Worm (Caenorhabditis elegans) whole organism, late embryonic: Measurements from ENCODE around the gene exc-7.
A peak's percentile ranks its signal among the peaks of the same experiment; 100 is the strongest.

Source experiments
- C08G9.2 ChIP-seq: sonication (generic microtip); optimal IDR thresholded peaks from 2 replicates; lab custom pipeline; 2016; ENCODE audit warnings: mild to moderate bottlenecking, missing genetic modification characterization, moderate library complexity, missing compliant biosample characterization
- F13H6.1 ChIP-seq: sonication (generic microtip); optimal IDR thresholded peaks from 2 replicates; lab custom pipeline; 2016; ENCODE audit warnings: missing genetic modification characterization, missing compliant biosample characterization
- K02D7.2 ChIP-seq: sonication (generic microtip); optimal IDR thresholded peaks from 2 replicates; lab custom pipeline; 2017; ENCODE audit warnings: mild to moderate bottlenecking, missing genetic modification characterization, missing compliant biosample characterization
- K09A11.1 ChIP-seq: sonication (generic microtip); optimal IDR thresholded peaks from 2 replicates; lab custom pipeline; 2017; ENCODE audit warnings: antibody characterized with exemption, mild to moderate bottlenecking, missing genetic modification characterization, missing compliant biosample characterization; ENCODE audit not compliant: insufficient read depth
- T23F11.4 ChIP-seq: fragments of 200-800 bp; sonication (Bioruptor generic); optimal IDR thresholded peaks from 2 replicates; lab custom pipeline; 2018; ENCODE audit warnings: mild to moderate bottlenecking, missing genetic modification characterization, missing compliant biosample characterization
- Y22D7AL.16 ChIP-seq: sonication (generic microtip); optimal IDR thresholded peaks from 2 replicates; lab custom pipeline; 2016; ENCODE audit warnings: missing genetic modification characterization, missing compliant biosample characterization
- ama-1 ChIP-seq: fragments of 150-350 bp; optimal IDR thresholded peaks from 2 replicates; lab custom pipeline; 2014
- ceh-18 ChIP-seq: sonication (generic microtip); optimal IDR thresholded peaks from 2 replicates; lab custom pipeline; 2016; ENCODE audit warnings: missing genetic modification characterization, missing compliant biosample characterization
- ceh-19 ChIP-seq: fragments of 200-800 bp; sonication (Bioruptor generic); optimal IDR thresholded peaks from 2 replicates; lab custom pipeline; 2018; ENCODE audit warnings: mild to moderate bottlenecking, missing genetic modification characterization, missing compliant biosample characterization
- ceh-22 ChIP-seq: sonication (generic microtip); optimal IDR thresholded peaks from 2 replicates; lab custom pipeline; 2017; ENCODE audit warnings: missing biosample characterization, missing genetic modification characterization
- ceh-24 ChIP-seq: sonication (generic microtip); optimal IDR thresholded peaks from 2 replicates; lab custom pipeline; 2016; ENCODE audit warnings: mild to moderate bottlenecking, missing genetic modification characterization, missing compliant biosample characterization
- ceh-30 ChIP-seq: fragments of 150-350 bp; optimal IDR thresholded peaks from 2 replicates; lab custom pipeline; 2014; ENCODE audit warnings: missing biosample characterization, missing genetic modification characterization
- ceh-31 ChIP-seq: sonication (generic microtip); optimal IDR thresholded peaks from 2 replicates; lab custom pipeline; 2016; ENCODE audit warnings: missing genetic modification characterization, missing compliant biosample characterization
- ceh-34 ChIP-seq: sonication (generic microtip); optimal IDR thresholded peaks from 2 replicates; lab custom pipeline; 2016; ENCODE audit warnings: mild to moderate bottlenecking, missing genetic modification characterization, missing compliant biosample characterization
- ceh-45 ChIP-seq: fragments of 200-800 bp; sonication (Bioruptor generic); IDR thresholded peaks from 2 replicates; pipeline ENCODE4 v1.3.6; 2022; ENCODE audit warnings: missing genetic modification reagents, missing genetic modification characterization, missing compliant biosample characterization
- ceh-48 ChIP-seq: sonication (generic microtip); optimal IDR thresholded peaks from 2 replicates; lab custom pipeline; 2016; ENCODE audit warnings: missing genetic modification characterization, inconsistent platforms, missing compliant biosample characterization
- ceh-9 ChIP-seq: sonication (generic microtip); optimal IDR thresholded peaks from 2 replicates; lab custom pipeline; 2016; ENCODE audit warnings: mild to moderate bottlenecking, missing genetic modification characterization, inconsistent platforms, missing compliant biosample characterization
- che-1 ChIP-seq: sonication (generic microtip); optimal IDR thresholded peaks from 2 replicates; lab custom pipeline; 2016; ENCODE audit warnings: mild to moderate bottlenecking, missing genetic modification characterization, missing compliant biosample characterization
- dmd-4 ChIP-seq: sonication (generic microtip); optimal IDR thresholded peaks from 2 replicates; lab custom pipeline; 2016; ENCODE audit warnings: borderline replicate concordance, missing genetic modification characterization, missing compliant biosample characterization
- dve-1 ChIP-seq: sonication (generic microtip); optimal IDR thresholded peaks from 2 replicates; lab custom pipeline; 2017; ENCODE audit warnings: antibody characterized with exemption, mild to moderate bottlenecking, missing genetic modification characterization, missing compliant biosample characterization
- elt-4 ChIP-seq: sonication (generic microtip); optimal IDR thresholded peaks from 2 replicates; lab custom pipeline; 2016; ENCODE audit warnings: missing genetic modification characterization, missing compliant biosample characterization
- ets-4 ChIP-seq: sonication (generic microtip); optimal IDR thresholded peaks from 2 replicates; lab custom pipeline; 2016; ENCODE audit warnings: missing genetic modification characterization, missing compliant biosample characterization
- eyg-1 ChIP-seq: sonication (generic microtip); optimal IDR thresholded peaks from 2 replicates; lab custom pipeline; 2016; ENCODE audit warnings: missing genotype, missing genetic modification characterization, missing compliant biosample characterization
- fax-1 ChIP-seq: sonication (generic microtip); optimal IDR thresholded peaks from 2 replicates; lab custom pipeline; 2016; ENCODE audit warnings: missing genotype, missing genetic modification characterization, missing compliant biosample characterization
- fkh-6 ChIP-seq: sonication (generic microtip); optimal IDR thresholded peaks from 2 replicates; lab custom pipeline; 2016; ENCODE audit warnings: missing genetic modification characterization, missing compliant biosample characterization
- gmeb-2 ChIP-seq: sonication (generic microtip); optimal IDR thresholded peaks from 2 replicates; lab custom pipeline; 2016; ENCODE audit warnings: missing genetic modification characterization, inconsistent platforms, missing compliant biosample characterization
- hlh-13 ChIP-seq: fragments of 200-800 bp; sonication (Bioruptor generic); optimal IDR thresholded peaks from 2 replicates; lab custom pipeline; 2018; ENCODE audit warnings: mild to moderate bottlenecking, missing genetic modification characterization, missing compliant biosample characterization
- hlh-15 ChIP-seq: sonication (generic microtip); optimal IDR thresholded peaks from 2 replicates; lab custom pipeline; 2016; ENCODE audit warnings: missing genetic modification characterization, missing compliant biosample characterization
- hlh-30 ChIP-seq: sonication (generic microtip); optimal IDR thresholded peaks from 2 replicates; lab custom pipeline; 2017; ENCODE audit warnings: antibody characterized with exemption, missing genetic modification characterization, missing compliant biosample characterization; ENCODE audit not compliant: insufficient read depth
- hlh-6 ChIP-seq: sonication (generic microtip); optimal IDR thresholded peaks from 2 replicates; lab custom pipeline; 2016; ENCODE audit warnings: missing genotype, missing genetic modification characterization, missing compliant biosample characterization
- hlh-8 ChIP-seq: sonication (generic microtip); optimal IDR thresholded peaks from 2 replicates; lab custom pipeline; 2016; ENCODE audit warnings: missing genotype, missing genetic modification characterization, missing compliant biosample characterization
- lim-6 ChIP-seq: sonication (generic microtip); optimal IDR thresholded peaks from 2 replicates; lab custom pipeline; 2016; ENCODE audit warnings: missing genetic modification characterization, missing compliant biosample characterization
- madf-2 ChIP-seq: sonication (generic microtip); optimal IDR thresholded peaks from 2 replicates; lab custom pipeline; 2017; ENCODE audit warnings: missing genetic modification characterization, missing compliant biosample characterization
- nfya-1 ChIP-seq: sonication (generic microtip); optimal IDR thresholded peaks from 2 replicates; lab custom pipeline; 2017; ENCODE audit warnings: missing genetic modification characterization, mild to moderate bottlenecking, missing compliant biosample characterization, antibody characterized with exemption, moderate library complexity
- nhr-11 ChIP-seq: fragments of 150-350 bp; optimal IDR thresholded peaks from 2 replicates; lab custom pipeline; 2014; ENCODE audit warnings: missing biosample characterization, missing genetic modification characterization
- nhr-232 ChIP-seq: sonication (generic microtip); optimal IDR thresholded peaks from 2 replicates; lab custom pipeline; 2016; ENCODE audit warnings: missing genetic modification characterization, missing compliant biosample characterization
- pag-3 ChIP-seq: sonication (generic microtip); optimal IDR thresholded peaks from 2 replicates; lab custom pipeline; 2016; ENCODE audit warnings: missing compliant biosample characterization, missing genetic modification characterization, borderline replicate concordance
- pat-9 ChIP-seq: fragments of 200-800 bp; sonication (Bioruptor generic); optimal IDR thresholded peaks from 2 replicates; lab custom pipeline; 2018; ENCODE audit warnings: mild to moderate bottlenecking, missing genetic modification characterization, moderate library complexity, missing compliant biosample characterization
- pax-1 ChIP-seq: fragments of 150-350 bp; optimal IDR thresholded peaks from 2 replicates; lab custom pipeline; 2014; ENCODE audit warnings: missing biosample characterization, missing genetic modification characterization
- pha-4 ChIP-seq: fragments of 150-350 bp; optimal IDR thresholded peaks from 2 replicates; lab custom pipeline; 2018; ENCODE audit warnings: missing biosample characterization, missing genetic modification reagents, missing genetic modification characterization
- pqm-1 ChIP-seq: sonication (generic microtip); optimal IDR thresholded peaks from 2 replicates; lab custom pipeline; 2016; ENCODE audit warnings: missing genetic modification characterization, missing compliant biosample characterization
- rnt-1 ChIP-seq: sonication (generic microtip); optimal IDR thresholded peaks from 2 replicates; lab custom pipeline; 2016; ENCODE audit warnings: missing genetic modification characterization, missing compliant biosample characterization
- sdc-2 ChIP-seq: sonication (generic microtip); optimal IDR thresholded peaks from 2 replicates; lab custom pipeline; 2016; ENCODE audit warnings: missing genotype, missing genetic modification characterization, missing compliant biosample characterization
- sox-4 ChIP-seq: sonication (generic microtip); optimal IDR thresholded peaks from 2 replicates; lab custom pipeline; 2017; ENCODE audit warnings: mild to moderate bottlenecking, missing genetic modification characterization, inconsistent platforms, missing compliant biosample characterization
- syd-9 ChIP-seq: sonication (generic microtip); optimal IDR thresholded peaks from 2 replicates; lab custom pipeline; 2016; ENCODE audit warnings: mild to moderate bottlenecking, missing genetic modification characterization, moderate library complexity, missing compliant biosample characterization
- ttx-3 ChIP-seq: sonication (generic microtip); optimal IDR thresholded peaks from 2 replicates; lab custom pipeline; 2016; ENCODE audit warnings: missing genetic modification reagents, missing genetic modification characterization, missing compliant biosample characterization
- unc-3 ChIP-seq, 2 experiments: fragments of 200-800 bp in 1 of 2; sonication (Bioruptor generic) in 1 of 2; sonication (generic microtip) in 1 of 2; conservative IDR thresholded peaks in 1 of 2; optimal IDR thresholded peaks in 1 of 2; 2 replicates each; pipeline versions ENCODE4 v1.3.6 to Lab custom; 2016 to 2022; ENCODE audit warnings: missing compliant biosample characterization in 2 of 2, missing genetic modification characterization in 2 of 2, missing genetic modification reagents in 1 of 2
- unc-42 ChIP-seq: sonication (generic microtip); optimal IDR thresholded peaks from 2 replicates; lab custom pipeline; 2016; ENCODE audit warnings: missing genotype, missing genetic modification characterization, missing compliant biosample characterization
- ztf-16 ChIP-seq: sonication (generic microtip); optimal IDR thresholded peaks from 2 replicates; lab custom pipeline; 2017; ENCODE audit warnings: missing genetic modification characterization, missing compliant biosample characterization

The exc-7 gene

DNA sequence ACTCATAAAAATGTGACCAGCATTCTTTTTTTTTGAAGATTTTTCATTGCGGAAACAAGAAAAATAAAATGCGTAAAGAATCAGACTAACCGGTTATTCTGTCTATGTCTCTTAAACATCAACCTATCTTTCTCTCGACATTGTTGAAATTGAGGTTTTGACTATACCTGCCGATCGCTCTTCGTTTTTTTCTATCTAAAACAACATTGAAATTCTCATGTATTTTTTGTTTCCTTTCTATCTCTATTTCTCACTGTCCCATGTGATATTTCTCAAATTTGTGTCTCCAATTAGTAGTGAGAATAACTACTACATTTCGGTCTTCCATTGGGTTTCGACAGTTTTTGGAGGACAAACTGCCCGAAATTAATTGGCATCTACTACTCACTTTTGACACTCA lies 14.9 kb upstream of the exc-7 start:
- TF ChIP-seq ceh-22 (tag; lab: Kevin White, UChicago) = no peak
- no peak for TF ChIP-seq T23F11.4
- TF ChIP-seq pha-4 = no peak
- no peak for TF ChIP-seq ama-1 (lab: Kevin White, UChicago)
- TF ChIP-seq hlh-15 (tag; lab: Kevin White, UChicago) = no peak
- TF ChIP-seq hlh-13 = no peak
- TF ChIP-seq lim-6 (tag; lab: Kevin White, UChicago) = no peak
- TF ChIP-seq ceh-48 = no peak
- no peak for TF ChIP-seq fkh-6
- TF ChIP-seq sox-4 (tag; lab: Kevin White, UChicago) = no peak
- no peak for TF ChIP-seq dve-1
- TF ChIP-seq ceh-24 (tag; lab: Kevin White, UChicago) = no peak
- TF ChIP-seq hlh-30 (tag; lab: Kevin White, UChicago) = no peak
- TF ChIP-seq ceh-30 (tag; lab: Kevin White, UChicago) = no peak
- TF ChIP-seq ttx-3 (tag; lab: Kevin White, UChicago) = no peak
- TF ChIP-seq ztf-16 (tag; lab: Kevin White, UChicago) = no peak
- TF ChIP-seq, all 69 proteins: peak for 0

DNA sequence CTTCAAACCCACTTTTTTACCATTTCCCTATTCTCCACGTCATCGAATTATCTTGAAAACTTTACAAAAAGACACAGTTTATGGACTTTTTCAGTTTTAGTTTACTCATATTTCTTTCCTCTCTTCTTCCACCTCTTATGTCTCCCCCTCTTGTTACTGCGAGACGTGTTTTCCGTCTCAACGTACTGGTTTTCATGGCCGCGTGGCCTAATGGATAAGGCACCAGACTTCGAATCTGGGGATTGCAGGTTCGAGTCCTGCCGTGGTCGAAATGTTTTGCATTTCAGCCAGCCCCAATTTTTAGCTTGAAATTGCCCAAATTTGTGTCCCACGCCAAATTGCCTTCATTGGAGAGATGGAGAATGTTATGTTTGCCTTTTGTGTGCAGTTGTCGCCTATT lies 9.7 kb upstream of the exc-7 start:
- TF ChIP-seq elt-4 (tag; lab: Kevin White, UChicago) (no peak), pag-3 (tag; lab: Kevin White, UChicago) (peak; percentile 68), hlh-15 (tag; lab: Kevin White, UChicago) (peak; percentile 77), fax-1 (peak; percentile 67), unc-3 (GFP tag; conservative IDR thresholded peaks at IDR 0.05; lab: Robert Waterston, UW) (peak; percentile 80), unc-3 (tag; optimal IDR thresholded peaks at IDR 0.05; lab: Kevin White, UChicago) (peak; percentile 63), che-1 (peak; percentile 89), pax-1 (tag; lab: Kevin White, UChicago) (no peak), ceh-9 (tag; lab: Kevin White, UChicago) (peak; percentile 74), K09A11.1 (tag; lab: Kevin White, UChicago) (peak; percentile 83), ceh-31 (tag; lab: Kevin White, UChicago) (peak; percentile 40), ets-4 (tag; lab: Kevin White, UChicago) (no peak), eyg-1 (tag; lab: Kevin White, UChicago) (peak; percentile 82), ceh-24 (tag; lab: Kevin White, UChicago) (peak; percentile 58), ceh-18 (tag; lab: Kevin White, UChicago) (peak; percentile 70), unc-42 (peak; percentile 38), C08G9.2 (tag; lab: Kevin White, UChicago) (peak; percentile 72), K02D7.2 (tag; lab: Kevin White, UChicago) (peak; percentile 72), ceh-45 (GFP tag; lab: Robert Waterston, UW) (peak; percentile 83), nfya-1 (tag; lab: Kevin White, UChicago) (peak; percentile 53), pat-9 (tag; lab: Kevin White, UChicago) (peak; percentile 84), sox-4 (tag; lab: Kevin White, UChicago) (peak; percentile 89), ama-1 (lab: Kevin White, UChicago) (no peak), Y22D7AL.16 (tag; lab: Kevin White, UChicago) (peak; percentile 81), ceh-48 (peak; percentile 73), T23F11.4 (peak; percentile 80), syd-9 (tag; lab: Kevin White, UChicago) (peak; percentile 86), hlh-6 (tag; lab: Kevin White, UChicago) (peak; percentile 93), gmeb-2 (tag; lab: Kevin White, UChicago) (peak; percentile 81), hlh-8 (tag; lab: Kevin White, UChicago) (peak; percentile 49), F13H6.1 (tag; lab: Kevin White, UChicago) (peak; percentile 68), rnt-1 (tag; lab: Kevin White, UChicago) (peak; percentile 63), hlh-30 (tag; lab: Kevin White, UChicago) (peak; percentile 39), nhr-11 (tag; lab: Kevin White, UChicago) (no peak), nhr-232 (tag; lab: Kevin White, UChicago) (peak; percentile 89), pqm-1 (tag; lab: Kevin White, UChicago) (no peak), hlh-13 (peak; percentile 73), madf-2 (peak; percentile 76), ztf-16 (tag; lab: Kevin White, UChicago) (peak; percentile 68), dmd-4 (tag; lab: Kevin White, UChicago) (peak; percentile 42), sdc-2 (tag; lab: Kevin White, UChicago) (peak; percentile 80), ceh-30 (tag; lab: Kevin White, UChicago) (no peak), ceh-19 (GFP tag; lab: Kevin White, UChicago) (peak; percentile 91), ceh-34 (tag; lab: Kevin White, UChicago) (peak; percentile 80), fkh-6 (peak; percentile 88)
